Fruit fly (Drosophila melanogaster): Measurements from ENCODE around the gene mtd.

Gene mtd

DNA sequence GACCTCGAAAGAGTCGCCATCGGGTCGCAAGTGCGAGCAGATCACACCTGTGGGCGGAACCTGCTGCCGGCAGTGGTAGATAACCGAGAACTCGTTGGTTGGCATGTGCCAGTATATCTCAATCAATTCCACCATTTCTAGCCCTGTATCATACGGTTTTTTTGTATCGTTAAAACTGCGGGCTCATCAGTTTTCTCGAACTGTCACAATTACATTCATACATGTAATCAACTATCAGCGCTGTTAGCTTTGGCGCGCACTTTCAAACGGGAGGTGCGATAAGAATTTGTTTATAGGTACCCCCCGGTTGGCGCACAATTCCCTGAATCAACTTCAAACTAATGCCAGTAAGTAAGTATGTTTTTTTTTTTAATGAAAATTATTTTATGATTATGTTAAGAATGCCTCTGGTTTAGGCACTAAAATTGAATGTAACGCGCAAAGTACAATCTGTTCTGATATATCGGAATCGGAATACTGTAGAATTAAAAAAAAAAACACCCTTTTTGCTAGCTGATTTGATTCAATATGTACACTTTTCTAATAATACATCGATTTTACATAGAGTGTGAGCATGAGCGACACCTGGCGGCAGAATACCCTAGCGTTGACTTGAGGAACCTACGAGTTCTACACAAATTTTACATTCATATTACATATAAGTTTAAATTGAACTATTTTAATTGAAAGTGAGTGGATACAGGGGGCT, 51.5 kb downstream of the mtd start (continued):
- TF ChIP-seq Xrp1 (GFP tag; IDR thresholded peaks at IDR 0.05), result 0 out of 2 replicates have a peak, but pooled peaks have one; percentile 12
- TF ChIP-seq crc (GFP tag; optimal IDR thresholded peaks at IDR 0.05), result peak; percentile 31
- peak; percentile 9 for TF ChIP-seq CG4328 (GFP tag; optimal IDR thresholded peaks at IDR 0.05)
- no peak for TF ChIP-seq gt (GFP tag; IDR thresholded peaks at IDR 0.05)
- no peak for TF ChIP-seq lov (optimal IDR thresholded peaks at IDR 0.05)
- no peak for TF ChIP-seq lov (GFP tag; IDR thresholded peaks at IDR 0.05)
- TF ChIP-seq CG14710 (tag; optimal IDR thresholded peaks at IDR 0.05), result peak; percentile 44
- TF ChIP-seq CG34224 (GFP tag; IDR thresholded peaks at IDR 0.05; ENCODE audit: partially characterized antibody), result no peak
- TF ChIP-seq grau (tag; optimal IDR thresholded peaks at IDR 0.05), result peak; percentile 49
- peak; percentile 83 for TF ChIP-seq slbo (GFP tag; IDR thresholded peaks at IDR 0.05)
- no peak for TF ChIP-seq CG10274 (GFP tag; optimal IDR thresholded peaks at IDR 0.05)
- TF ChIP-seq vnd (GFP tag; IDR thresholded peaks at IDR 0.05; ENCODE audit: partially characterized antibody), result no peak; the same call in 2 of the 3 replicates
- TF ChIP-seq mirr (GFP tag; optimal IDR thresholded peaks at IDR 0.05), result no peak
- TF ChIP-seq zen (tag; optimal IDR thresholded peaks at IDR 0.05), result no peak
- TF ChIP-seq gcm (GFP tag; optimal IDR thresholded peaks at IDR 0.05), result peak; percentile 39
- no peak for TF ChIP-seq Asciz (GFP tag; optimal IDR thresholded peaks at IDR 0.05)
- TF ChIP-seq CG6272 (GFP tag; IDR thresholded peaks at IDR 0.05), result peak; percentile 44
- peak; percentile 56 for TF ChIP-seq Dad (GFP tag; optimal IDR thresholded peaks at IDR 0.05)
- TF ChIP-seq CG8765 (GFP tag; IDR thresholded peaks at IDR 0.05), result no peak
- no peak for TF ChIP-seq Doc3 (GFP tag; IDR thresholded peaks at IDR 0.05; ENCODE audit: partially characterized antibody)
- peak; percentile 83 for TF ChIP-seq CG32772 (GFP tag; IDR thresholded peaks at IDR 0.05)
- no peak for TF ChIP-seq Neu2 (GFP tag; optimal IDR thresholded peaks at IDR 0.05; ENCODE audit: borderline replicate concordance)
- TF ChIP-seq lilli (GFP tag; optimal IDR thresholded peaks at IDR 0.05), result peak; percentile 62
- TF ChIP-seq CG9932 (GFP tag; IDR thresholded peaks at IDR 0.05), result peak; percentile 81
- TF ChIP-seq CkIIα-i1 (GFP tag; IDR thresholded peaks at IDR 0.05), result no peak
- peak; percentile 3 for TF ChIP-seq lbe (GFP tag; optimal IDR thresholded peaks at IDR 0.05)
- TF ChIP-seq Ravus (GFP tag; IDR thresholded peaks at IDR 0.05), result no peak
- no peak for TF ChIP-seq gsb-n (tag; optimal IDR thresholded peaks at IDR 0.05)
- no peak for TF ChIP-seq jing (GFP tag; optimal IDR thresholded peaks at IDR 0.05)
- no peak for TF ChIP-seq CG43689 (GFP tag; IDR thresholded peaks at IDR 0.05)
- peak; percentile 56 for TF ChIP-seq ind (GFP tag; optimal IDR thresholded peaks at IDR 0.05)
- TF ChIP-seq dysf (GFP tag; IDR thresholded peaks at IDR 0.05), result peak; percentile 56; the same call in 2 of the 3 replicates
- peak; percentile 26 for TF ChIP-seq CG12391 (tag; optimal IDR thresholded peaks at IDR 0.05)
- TF ChIP-seq Doc2 (GFP tag; IDR thresholded peaks at IDR 0.05), result no peak
- no peak for TF ChIP-seq sima (GFP tag; optimal IDR thresholded peaks at IDR 0.05)
- TF ChIP-seq CG33213 (GFP tag; optimal IDR thresholded peaks at IDR 0.05), result peak; percentile 82
- TF ChIP-seq HHEX (GFP tag; optimal IDR thresholded peaks at IDR 0.05), result peak; percentile 20
- TF ChIP-seq HLHmδ (GFP tag; optimal IDR thresholded peaks at IDR 0.05), result no peak
- peak; percentile 57; the same call in 1 of the 2 replicates for TF ChIP-seq al (GFP tag; IDR thresholded peaks at IDR 0.05)
- TF ChIP-seq CG12236 (GFP tag; optimal IDR thresholded peaks at IDR 0.05), result no peak
- TF ChIP-seq CG4854 (GFP tag; optimal IDR thresholded peaks at IDR 0.05), result peak; percentile 24
- peak; percentile 65 for TF ChIP-seq pnt (GFP tag; optimal IDR thresholded peaks at IDR 0.05)
- no peak for TF ChIP-seq kni (GFP tag; optimal IDR thresholded peaks at IDR 0.05)
- TF ChIP-seq CG4404 (GFP tag; IDR thresholded peaks at IDR 0.05), result peak; percentile 51
- TF ChIP-seq TFAM (GFP tag; optimal IDR thresholded peaks at IDR 0.05), result no peak
- TF ChIP-seq Dbx (GFP tag; IDR thresholded peaks at IDR 0.05), result peak; percentile 66; the same call in 2 of the 3 replicates
- no peak for TF ChIP-seq CG3838 (GFP tag; optimal IDR thresholded peaks at IDR 0.05)
- TF ChIP-seq CG2120 (GFP tag; optimal IDR thresholded peaks at IDR 0.05), result peak; percentile 68
- TF ChIP-seq CG6854 (GFP tag; optimal IDR thresholded peaks at IDR 0.05), result no peak
- no peak for TF ChIP-seq btn (GFP tag; optimal IDR thresholded peaks at IDR 0.05)

Data from whole organism, embryonic.